Fruit fly (Drosophila melanogaster) whole organism, prepupa: Measurements from ENCODE around the gene msd1.

Experiments
- CG11902 ChIP-seq: fragments of 200-800 bp; sonication (Bioruptor generic); optimal IDR thresholded peaks from 3 replicates; lab custom pipeline; 2016; ENCODE audit warnings: missing biosample characterization, missing genetic modification characterization
- CG15336 ChIP-seq: fragments of 200-800 bp; sonication (Bioruptor generic); IDR thresholded peaks from 2 replicates; pipeline ENCODE4 v1.3.6; 2022; ENCODE audit warnings: missing biosample characterization, missing genetic modification characterization
- CG1621 ChIP-seq: fragments of 200-800 bp; sonication (Bioruptor generic); optimal IDR thresholded peaks from 3 replicates; lab custom pipeline; 2018; ENCODE audit warnings: missing biosample characterization, mild to moderate bottlenecking, missing genetic modification characterization
- CG16779 ChIP-seq: fragments of 200-800 bp; sonication (Bioruptor generic); optimal IDR thresholded peaks from 3 replicates; lab custom pipeline; 2017; ENCODE audit warnings: missing biosample characterization, mild to moderate bottlenecking, missing genetic modification characterization
- CG3032 ChIP-seq: fragments of 200-800 bp; optimal IDR thresholded peaks from 2 replicates; lab custom pipeline; 2019; ENCODE audit warnings: missing biosample characterization, mild to moderate bottlenecking, missing genetic modification characterization, moderate library complexity
- CG31627 ChIP-seq: fragments of 200-800 bp; sonication (Bioruptor generic); optimal IDR thresholded peaks from 3 replicates; lab custom pipeline; 2016; ENCODE audit warnings: missing biosample characterization, missing genetic modification characterization
- CG32006 ChIP-seq: fragments of 200-800 bp; sonication (Bioruptor generic); optimal IDR thresholded peaks from 3 replicates; lab custom pipeline; 2017; ENCODE audit warnings: missing biosample characterization, mild to moderate bottlenecking, missing genetic modification characterization
- CG3919 ChIP-seq: fragments of 200-800 bp; sonication (Bioruptor generic); optimal IDR thresholded peaks from 3 replicates; lab custom pipeline; 2016; ENCODE audit warnings: missing biosample characterization, missing genetic modification characterization
- CG4318 ChIP-seq: fragments of 200-800 bp; sonication (Bioruptor generic); optimal IDR thresholded peaks from 3 replicates; lab custom pipeline; 2017; ENCODE audit warnings: missing biosample characterization, mild to moderate bottlenecking, missing genetic modification characterization
- CG6163 ChIP-seq: fragments of 200-800 bp; sonication (Bioruptor generic); IDR thresholded peaks from 3 replicates; pipeline ENCODE4 v1.3.6; 2022; ENCODE audit warnings: missing biosample characterization, missing genetic modification characterization
- CG6808 ChIP-seq: fragments of 200-800 bp; sonication (Bioruptor generic); optimal IDR thresholded peaks from 3 replicates; lab custom pipeline; 2017; ENCODE audit warnings: missing biosample characterization, missing genetic modification characterization, mild to moderate bottlenecking, moderate library complexity, missing genetic modification reagents
- CG6854 ChIP-seq: fragments of 200-800 bp; sonication (Bioruptor generic); optimal IDR thresholded peaks from 2 replicates; lab custom pipeline; 2017; ENCODE audit warnings: missing biosample characterization, mild to moderate bottlenecking, missing genetic modification characterization
- CG7368 ChIP-seq: fragments of 200-800 bp; sonication (Bioruptor generic); optimal IDR thresholded peaks from 3 replicates; lab custom pipeline; 2016; ENCODE audit warnings: missing biosample characterization, missing genetic modification characterization
- CG8119 ChIP-seq: fragments of 200-800 bp; sonication (Bioruptor generic); IDR thresholded peaks from 3 replicates; pipeline ENCODE4 v1.3.6; 2022; ENCODE audit warnings: missing biosample characterization, missing genetic modification characterization
- CG8319 ChIP-seq: fragments of 200-800 bp; sonication (Bioruptor generic); optimal IDR thresholded peaks from 3 replicates; lab custom pipeline; 2016; ENCODE audit warnings: missing biosample characterization, missing genetic modification characterization
- CG9139 ChIP-seq: fragments of 200-800 bp; sonication (Bioruptor generic); optimal IDR thresholded peaks from 3 replicates; lab custom pipeline; 2017; ENCODE audit warnings: missing biosample characterization, mild to moderate bottlenecking, missing genetic modification characterization
- Eip75B ChIP-seq: fragments of 200-800 bp; sonication (Bioruptor generic); optimal IDR thresholded peaks from 3 replicates; lab custom pipeline; 2016; ENCODE audit warnings: missing biosample characterization, missing genetic modification characterization
- Eip78C ChIP-seq: fragments of 200-800 bp; sonication (Bioruptor generic); peaks from one replicate; lab custom pipeline; 2016; ENCODE audit warnings: missing biosample characterization, missing genetic modification characterization
- Ets21C ChIP-seq: fragments of 200-800 bp; sonication (Bioruptor generic); optimal IDR thresholded peaks from 3 replicates; lab custom pipeline; 2016; ENCODE audit warnings: missing biosample characterization, missing genetic modification characterization
- Ets96B ChIP-seq: fragments of 200-800 bp; optimal IDR thresholded peaks from 2 replicates; lab custom pipeline; 2019; ENCODE audit warnings: missing biosample characterization, mild to moderate bottlenecking, missing genetic modification characterization, moderate library complexity
- Gug ChIP-seq: fragments of 200-800 bp; sonication (Bioruptor generic); IDR thresholded peaks from 2 replicates; pipeline ENCODE4 v1.3.6; 2022; ENCODE audit warnings: missing biosample characterization, missing genetic modification characterization
- Hr38 ChIP-seq: sonication (Bioruptor generic); optimal IDR thresholded peaks from 2 replicates; lab custom pipeline; 2016; ENCODE audit warnings: missing biosample characterization, missing genetic modification characterization
- Hr39 ChIP-seq: fragments of 200-800 bp; sonication (Bioruptor generic); optimal IDR thresholded peaks from 2 replicates; lab custom pipeline; 2016; ENCODE audit warnings: missing biosample characterization, missing genetic modification characterization
- Hr4 ChIP-seq: fragments of 200-800 bp; sonication (Bioruptor generic); optimal IDR thresholded peaks from 3 replicates; lab custom pipeline; 2016; ENCODE audit warnings: missing biosample characterization, missing genetic modification characterization
- Lpt ChIP-seq: fragments of 200-800 bp; sonication (Bioruptor generic); optimal IDR thresholded peaks from 3 replicates; lab custom pipeline; 2016; ENCODE audit warnings: missing biosample characterization, missing genetic modification characterization
- Met ChIP-seq: fragments of 200-800 bp; sonication (Bioruptor generic); optimal IDR thresholded peaks from 3 replicates; lab custom pipeline; 2016; ENCODE audit warnings: missing biosample characterization, missing genetic modification characterization
- OdsH ChIP-seq: fragments of 200-800 bp; sonication (Bioruptor generic); optimal IDR thresholded peaks from 3 replicates; lab custom pipeline; 2016; ENCODE audit warnings: missing biosample characterization, missing genetic modification characterization
- Smox ChIP-seq: fragments of 200-800 bp; sonication (Bioruptor generic); optimal IDR thresholded peaks from 3 replicates; lab custom pipeline; 2016; ENCODE audit warnings: missing biosample characterization, missing genetic modification characterization
- Sox15 ChIP-seq: fragments of 200-800 bp; sonication (Bioruptor generic); optimal IDR thresholded peaks from 3 replicates; lab custom pipeline; 2016; ENCODE audit warnings: missing biosample characterization, missing genetic modification characterization
- achi ChIP-seq: fragments of 200-800 bp; sonication (Bioruptor generic); optimal IDR thresholded peaks from 3 replicates; lab custom pipeline; 2016; ENCODE audit warnings: missing biosample characterization, missing genetic modification characterization
- acj6 ChIP-seq: fragments of 200-800 bp; sonication (Bioruptor generic); optimal IDR thresholded peaks from 3 replicates; lab custom pipeline; 2016; ENCODE audit warnings: missing biosample characterization, missing genetic modification characterization
- cyc ChIP-seq: fragments of 200-800 bp; sonication (Bioruptor generic); optimal IDR thresholded peaks from 3 replicates; lab custom pipeline; 2016; ENCODE audit warnings: missing biosample characterization, missing genetic modification characterization
- dac ChIP-seq: fragments of 200-800 bp; sonication (Bioruptor generic); optimal IDR thresholded peaks from 2 replicates; lab custom pipeline; 2017; ENCODE audit warnings: missing biosample characterization, mild to moderate bottlenecking, missing genetic modification characterization
- dsx ChIP-seq: fragments of 200-800 bp; optimal IDR thresholded peaks from 3 replicates; lab custom pipeline; 2019; ENCODE audit warnings: missing biosample characterization, mild to moderate bottlenecking, missing genetic modification characterization, moderate library complexity; ENCODE audit not compliant: poor library complexity, severe bottlenecking
- eg ChIP-seq: fragments of 200-800 bp; sonication (Bioruptor generic); IDR thresholded peaks from 3 replicates; pipeline ENCODE4 v1.3.6; 2022; ENCODE audit warnings: missing biosample characterization, missing genetic modification characterization
- esn ChIP-seq: fragments of 200-800 bp; sonication (Bioruptor generic); optimal IDR thresholded peaks from 2 replicates; lab custom pipeline; 2016; ENCODE audit warnings: missing biosample characterization, mild to moderate bottlenecking, missing genetic modification characterization, moderate library complexity
- fd59A ChIP-seq: fragments of 200-800 bp; sonication (Bioruptor generic); optimal IDR thresholded peaks from 2 replicates; lab custom pipeline; 2017; ENCODE audit warnings: missing biosample characterization, mild to moderate bottlenecking, missing genetic modification characterization, missing genetic modification reagents
- fd85E ChIP-seq: fragments of 200-800 bp; sonication (Bioruptor generic); optimal IDR thresholded peaks from 3 replicates; lab custom pipeline; 2016; ENCODE audit warnings: missing biosample characterization, missing genetic modification characterization
- fkh ChIP-seq: fragments of 200-800 bp; sonication (Bioruptor generic); optimal IDR thresholded peaks from 3 replicates; lab custom pipeline; 2017; ENCODE audit warnings: missing biosample characterization, mild to moderate bottlenecking, missing genetic modification characterization, moderate library complexity
- net ChIP-seq: fragments of 200-800 bp; sonication (Bioruptor generic); optimal IDR thresholded peaks from 3 replicates; lab custom pipeline; 2016; ENCODE audit warnings: missing biosample characterization, missing genetic modification characterization
- pdm3 ChIP-seq: fragments of 200-800 bp; sonication (Bioruptor generic); optimal IDR thresholded peaks from 3 replicates; lab custom pipeline; 2016; ENCODE audit warnings: missing biosample characterization, missing genetic modification characterization
- salr ChIP-seq, 2 experiments: fragments of 200-800 bp; sonication (Bioruptor generic); optimal IDR thresholded peaks; 3 replicates each; lab custom pipeline; 2016 to 2018; ENCODE audit warnings: missing biosample characterization in 2 of 2, missing genetic modification characterization in 2 of 2, mild to moderate bottlenecking in 1 of 2
- spab ChIP-seq: fragments of 200-800 bp; sonication (Bioruptor generic); optimal IDR thresholded peaks from 2 replicates; lab custom pipeline; 2017; ENCODE audit warnings: missing biosample characterization, mild to moderate bottlenecking, missing genetic modification characterization, missing genetic modification reagents
- ss ChIP-seq, 2 experiments: fragments of 200-800 bp; sonication (Bioruptor generic); optimal IDR thresholded peaks; 2 replicates in 1 of 2; 3 replicates in 1 of 2; lab custom pipeline; 2017 to 2018; ENCODE audit warnings: mild to moderate bottlenecking in 2 of 2, missing biosample characterization in 2 of 2, missing genetic modification characterization in 2 of 2, moderate library complexity in 1 of 2
- svp ChIP-seq: fragments of 200-800 bp; sonication (Bioruptor generic); peaks from one replicate; lab custom pipeline; 2016; ENCODE audit warnings: missing biosample characterization, missing genetic modification characterization
- topi ChIP-seq: fragments of 200-800 bp; sonication (Bioruptor generic); optimal IDR thresholded peaks from 3 replicates; lab custom pipeline; 2016; ENCODE audit warnings: missing biosample characterization, missing genetic modification characterization

msd1 gene

DNA sequence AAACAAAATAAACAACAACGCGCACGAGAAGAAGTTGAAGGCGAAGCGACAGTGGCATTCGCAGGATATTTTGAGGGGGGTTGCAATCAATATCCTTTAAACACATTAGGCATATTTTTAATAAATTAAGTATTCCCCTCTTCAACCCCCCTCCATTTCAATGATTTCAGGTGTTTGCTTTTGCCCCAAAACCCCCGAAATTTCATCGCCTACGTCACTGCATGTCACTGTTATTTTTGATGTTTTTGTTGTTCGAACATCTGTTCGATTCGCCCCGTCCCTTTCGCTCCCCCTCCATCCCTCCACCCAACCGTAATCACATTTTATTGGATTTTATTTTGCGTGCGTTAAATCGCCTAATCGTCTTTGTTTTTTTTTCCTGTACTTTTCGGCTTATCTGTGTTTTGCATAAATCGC, 36.7 kb downstream of the msd1 start (continued):
- TF ChIP-seq fd59A (GFP tag; lab: Kevin White, UChicago) (peak; percentile 15), Met (GFP tag; lab: Kevin White, UChicago) (peak; percentile 83), CG3032 (tag; lab: Kevin White, UChicago) (peak; percentile 55), CG9139 (GFP tag; lab: Kevin White, UChicago) (peak; percentile 2), CG3919 (GFP tag; lab: Kevin White, UChicago) (peak; percentile 68), spab (peak; percentile 21), cyc (GFP tag; lab: Kevin White, UChicago) (peak; percentile 86), dac (GFP tag; lab: Kevin White, UChicago) (no peak), Hr38 (no peak), pdm3 (peak; percentile 64), fkh (GFP tag; lab: Kevin White, UChicago) (peak; percentile 61), svp (GFP tag; lab: Kevin White, UChicago) (peak; percentile 95), Hr4 (GFP tag; lab: Kevin White, UChicago) (peak; percentile 37), acj6 (GFP tag; lab: Kevin White, UChicago) (peak; percentile 75), Eip78C (peak; percentile 94), dsx (GFP tag; lab: Kevin White, UChicago) (peak; percentile 11), CG6163 (peak; percentile 88), ss (GFP tag; optimal IDR thresholded peaks at IDR 0.05; lab: Kevin White, UChicago) (peak in 1 of 2 experiments; percentile 49), CG7368 (peak; percentile 61), achi (GFP tag; lab: Kevin White, UChicago) (peak; percentile 64), CG16779 (tag; lab: Kevin White, UChicago) (no peak), CG31627 (peak; percentile 89)

DNA sequence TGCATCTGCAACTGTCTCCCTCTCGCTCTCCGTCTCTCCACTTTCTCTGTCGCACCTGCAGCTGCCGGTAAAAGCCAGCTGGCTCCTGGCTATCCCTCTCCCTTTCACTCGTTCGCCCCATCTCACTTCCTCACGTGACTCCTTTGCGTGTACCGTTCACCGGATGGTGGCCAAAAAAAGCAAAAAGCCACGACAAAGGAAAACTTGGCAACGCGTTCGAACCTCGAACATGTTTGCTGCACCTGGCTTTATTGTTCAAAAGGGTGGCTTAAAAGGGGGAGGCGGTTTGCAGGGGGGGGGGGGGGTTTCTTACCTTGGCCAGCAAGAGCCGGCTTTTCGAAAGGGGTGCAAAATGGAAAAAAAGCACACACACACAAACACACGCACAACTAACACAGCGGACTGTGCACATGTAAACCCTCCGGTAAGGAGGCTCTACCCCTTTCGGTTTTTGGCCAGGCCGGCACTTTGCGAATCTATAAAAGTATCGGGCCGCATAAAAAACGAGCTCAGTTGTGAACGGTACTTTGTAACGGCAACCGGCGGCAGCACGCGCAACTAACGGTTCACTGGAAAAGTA, 38.6 kb downstream of the msd1 start, which contains the start of gene ru:
ru (plus strand) TSS at position 530 of the 580 bp plus-strand sequence.
- no peak for TF ChIP-seq CG4318
- TF ChIP-seq svp (GFP tag; lab: Kevin White, UChicago): no peak
- no peak for TF ChIP-seq CG31627
- no peak for TF ChIP-seq CG6854 (GFP tag; lab: Kevin White, UChicago)
- no peak for TF ChIP-seq Hr4 (GFP tag; lab: Kevin White, UChicago)
- TF ChIP-seq OdsH (GFP tag; lab: Kevin White, UChicago): no peak
- no peak for TF ChIP-seq Met (GFP tag; lab: Kevin White, UChicago)
- TF ChIP-seq net (GFP tag; lab: Kevin White, UChicago): no peak
- TF ChIP-seq Ets21C (GFP tag; lab: Kevin White, UChicago): no peak
- no peak for TF ChIP-seq CG32006
- peak; percentile 40 for TF ChIP-seq Eip78C
- TF ChIP-seq CG8119 (GFP tag; lab: Robert Waterston, UW): no peak
- no peak for TF ChIP-seq Eip75B (GFP tag; lab: Kevin White, UChicago)
- TF ChIP-seq Gug (GFP tag; lab: Robert Waterston, UW): no peak
- TF ChIP-seq ss (GFP tag; optimal IDR thresholded peaks at IDR 0.05; lab: Kevin White, UChicago): peak; percentile 36 to 59

DNA sequence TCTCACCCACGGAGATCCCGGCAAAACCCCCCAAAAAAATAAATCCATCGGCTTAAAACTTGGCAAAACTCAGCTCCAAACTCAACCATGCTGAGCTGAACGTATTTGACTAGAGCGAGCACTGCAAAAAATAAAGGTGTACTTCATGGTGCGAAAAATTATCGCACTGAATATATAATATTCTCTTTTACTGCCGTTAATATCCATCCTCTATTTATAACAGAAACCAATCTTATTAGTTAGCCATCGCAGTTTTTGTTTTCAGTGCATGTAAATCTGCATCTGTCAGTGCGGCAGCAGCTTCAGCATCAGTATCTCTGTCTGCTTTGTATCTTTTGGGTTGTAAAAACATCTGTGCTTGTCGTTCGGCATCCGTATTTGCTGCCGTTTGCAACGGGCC, 39.4 kb downstream of the msd1 start:
- TF ChIP-seq CG8319 (GFP tag; lab: Kevin White, UChicago) (no peak), Eip78C (peak; percentile 86), Lpt (peak; percentile 19), ss (GFP tag; optimal IDR thresholded peaks at IDR 0.05; lab: Kevin White, UChicago) (no peak), svp (GFP tag; lab: Kevin White, UChicago) (peak; percentile 66), CG3919 (GFP tag; lab: Kevin White, UChicago) (peak; percentile 22), Met (GFP tag; lab: Kevin White, UChicago) (peak; percentile 20), Hr38 (no peak), CG9139 (GFP tag; lab: Kevin White, UChicago) (no peak), net (GFP tag; lab: Kevin White, UChicago) (peak; percentile 53), dac (GFP tag; lab: Kevin White, UChicago) (peak; percentile 18), fd85E (GFP tag; lab: Kevin White, UChicago) (no peak), Sox15 (GFP tag; lab: Kevin White, UChicago) (peak; percentile 11), cyc (GFP tag; lab: Kevin White, UChicago) (no peak), CG1621 (peak; percentile 8), Ets96B (tag; lab: Kevin White, UChicago) (peak; percentile 35), Hr39 (peak; percentile 47), topi (GFP tag; lab: Kevin White, UChicago) (no peak), spab (no peak), CG11902 (no peak), esn (GFP tag; lab: Kevin White, UChicago) (peak; percentile 28), eg (peak; percentile 75), fkh (GFP tag; lab: Kevin White, UChicago) (no peak), salr (GFP tag; optimal IDR thresholded peaks at IDR 0.05; lab: Kevin White, UChicago) (no peak), CG6808 (GFP tag; lab: Kevin White, UChicago) (no peak), Hr4 (GFP tag; lab: Kevin White, UChicago) (peak; percentile 81), CG15336 (peak; percentile 82), Smox (GFP tag; lab: Kevin White, UChicago) (peak; percentile 17)
